Worm (Caenorhabditis elegans) whole organism, L4/young adult: ENCODE data around the gene M151.7.

Experiments used
- W03F9.2 ChIP-seq: fragments of 150-350 bp; optimal IDR thresholded peaks from 2 replicates; lab custom pipeline; 2014; ENCODE audit warnings: missing biosample characterization, missing genetic modification characterization
- dao-5 ChIP-seq: sonication (generic microtip); optimal IDR thresholded peaks from 2 replicates; lab custom pipeline; 2016; ENCODE audit warnings: missing genotype, missing genetic modification characterization, moderate library complexity, missing compliant biosample characterization
- him-1 ChIP-seq: sonication (generic microtip); optimal IDR thresholded peaks from 2 replicates; lab custom pipeline; 2016; ENCODE audit warnings: missing genotype, missing genetic modification reagents, missing genetic modification characterization, missing compliant biosample characterization

DNA sequence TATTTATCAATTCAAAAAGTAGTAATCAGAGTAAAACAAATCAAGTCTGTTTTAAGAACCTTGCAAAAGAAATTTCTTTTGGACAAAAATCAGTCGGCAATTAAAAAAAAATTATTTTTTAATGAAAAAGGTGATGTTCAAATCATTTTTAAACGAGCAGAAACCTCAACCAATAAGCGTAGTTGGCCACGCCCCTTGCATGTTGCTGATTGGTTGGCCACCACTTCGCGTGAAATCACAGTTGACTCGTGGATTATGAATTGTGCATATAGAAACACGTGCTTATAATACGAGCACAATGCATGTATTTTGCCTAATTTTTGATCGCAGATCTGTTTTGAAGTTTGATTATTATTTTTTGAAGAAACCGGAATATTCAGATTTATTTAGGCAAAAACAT is 43.1 kb downstream of the M151.7 start:
- TF ChIP-seq him-1 (no peak), W03F9.2 (no peak), dao-5 (no peak)
